Worm (Caenorhabditis elegans) whole organism, early embryonic: Measurements from ENCODE around the gene C08B6.10.

Experiments used
- F13C5.2 ChIP-seq: sonication (generic microtip); optimal IDR thresholded peaks from 2 replicates; lab custom pipeline; 2017; ENCODE audit warnings: mild to moderate bottlenecking, missing genetic modification characterization, inconsistent platforms, missing compliant biosample characterization
- ama-1 ChIP-seq: fragments of 150-350 bp; optimal IDR thresholded peaks from 2 replicates; lab custom pipeline; 2014
- ceh-36 ChIP-seq: sonication (generic microtip); optimal IDR thresholded peaks from 2 replicates; lab custom pipeline; 2016; ENCODE audit warnings: missing genetic modification characterization, inconsistent platforms, missing compliant biosample characterization
- ets-7 ChIP-seq: sonication (generic microtip); optimal IDR thresholded peaks from 2 replicates; lab custom pipeline; 2016; ENCODE audit warnings: missing genotype, missing genetic modification characterization, missing compliant biosample characterization
- flt-1 ChIP-seq: fragments of 200-800 bp; sonication (Bioruptor generic); IDR thresholded peaks from 2 replicates; pipeline ENCODE4 v1.3.6; 2022; ENCODE audit warnings: missing genetic modification characterization, missing compliant biosample characterization
- hmbx-1 ChIP-seq: sonication (generic microtip); optimal IDR thresholded peaks from 2 replicates; lab custom pipeline; 2016; ENCODE audit warnings: mild to moderate bottlenecking, missing genetic modification characterization, missing compliant biosample characterization
- hmg-4 ChIP-seq: fragments of 200-800 bp; sonication (Bioruptor generic); optimal IDR thresholded peaks from 2 replicates; lab custom pipeline; 2018; ENCODE audit warnings: mild to moderate bottlenecking, missing genetic modification characterization, missing compliant biosample characterization
- hnd-1 ChIP-seq: sonication (generic microtip); optimal IDR thresholded peaks from 2 replicates; lab custom pipeline; 2016; ENCODE audit warnings: missing genetic modification characterization, missing compliant biosample characterization
- pes-1 ChIP-seq: fragments of 200-800 bp; sonication (Bioruptor generic); IDR thresholded peaks from 2 replicates; pipeline ENCODE4 v1.3.6; 2022; ENCODE audit warnings: missing genetic modification reagents, missing genetic modification characterization, missing compliant biosample characterization
- scrt-1 ChIP-seq: fragments of 200-800 bp; sonication (Bioruptor generic); IDR thresholded peaks from 2 replicates; pipeline ENCODE4 v1.3.6; 2022; ENCODE audit warnings: missing genetic modification characterization, missing compliant biosample characterization
- sea-1 ChIP-seq: fragments of 200-800 bp; sonication (Bioruptor generic); conservative IDR thresholded peaks from 2 replicates; pipeline ENCODE4 v1.3.6; 2022; ENCODE audit warnings: missing genetic modification characterization, missing compliant biosample characterization
- tbx-11 ChIP-seq: fragments of 200-800 bp; sonication (Bioruptor generic); IDR thresholded peaks from 2 replicates; pipeline ENCODE4 v1.3.6; 2022; ENCODE audit warnings: missing genetic modification characterization, missing compliant biosample characterization
- tbx-37 ChIP-seq: fragments of 200-800 bp; sonication (Bioruptor generic); conservative IDR thresholded peaks from 2 replicates; pipeline ENCODE4 v1.3.6; 2022; ENCODE audit warnings: missing genetic modification reagents, missing genetic modification characterization, missing compliant biosample characterization
- tra-4 ChIP-seq: sonication (generic microtip); optimal IDR thresholded peaks from 2 replicates; lab custom pipeline; 2017; ENCODE audit warnings: missing genetic modification characterization, missing compliant biosample characterization

ce11 chrV:10153076-10153475, 27.8 kb downstream of the C08B6.10 start:
- no peak for TF ChIP-seq ama-1 (lab: Kevin White, UChicago)
- TF ChIP-seq flt-1 (GFP tag; lab: Robert Waterston, UW), result no peak
- TF ChIP-seq ceh-36 (tag; lab: Kevin White, UChicago), result no peak
- no peak for TF ChIP-seq hmbx-1 (tag; lab: Kevin White, UChicago)
- no peak for TF ChIP-seq hmg-4 (GFP tag; lab: Kevin White, UChicago)
- TF ChIP-seq F13C5.2 (tag; lab: Kevin White, UChicago), result no peak
- no peak for TF ChIP-seq tbx-11 (GFP tag; lab: Robert Waterston, UW)
- no peak for TF ChIP-seq tra-4
- TF ChIP-seq hnd-1 (tag; lab: Kevin White, UChicago), result no peak
- TF ChIP-seq ets-7 (tag; lab: Kevin White, UChicago), result no peak
- TF ChIP-seq sea-1 (GFP tag; lab: Robert Waterston, UW), result no peak
- no peak for TF ChIP-seq pes-1
- no peak for TF ChIP-seq scrt-1 (GFP tag; lab: Robert Waterston, UW)
- no peak for TF ChIP-seq tbx-37 (GFP tag; lab: Robert Waterston, UW)
